Worm (Caenorhabditis elegans) whole organism, late embryonic: ENCODE results near the gene K04C2.5.

Experiments
- C08G9.2 ChIP-seq: sonication (generic microtip); optimal IDR thresholded peaks from 2 replicates; lab custom pipeline; 2016; ENCODE audit warnings: mild to moderate bottlenecking, missing genetic modification characterization, moderate library complexity, missing compliant biosample characterization
- C38D4.7 ChIP-seq: fragments of 200-800 bp; sonication (Bioruptor generic); optimal IDR thresholded peaks from 2 replicates; lab custom pipeline; 2018; ENCODE audit warnings: mild to moderate bottlenecking, missing genetic modification characterization, moderate library complexity, missing compliant biosample characterization
- ama-1 ChIP-seq: fragments of 150-350 bp; optimal IDR thresholded peaks from 2 replicates; lab custom pipeline; 2014
- ceh-34 ChIP-seq: sonication (generic microtip); optimal IDR thresholded peaks from 2 replicates; lab custom pipeline; 2016; ENCODE audit warnings: mild to moderate bottlenecking, missing genetic modification characterization, missing compliant biosample characterization
- dmd-4 ChIP-seq: sonication (generic microtip); optimal IDR thresholded peaks from 2 replicates; lab custom pipeline; 2016; ENCODE audit warnings: borderline replicate concordance, missing genetic modification characterization, missing compliant biosample characterization
- dve-1 ChIP-seq: sonication (generic microtip); optimal IDR thresholded peaks from 2 replicates; lab custom pipeline; 2017; ENCODE audit warnings: antibody characterized with exemption, mild to moderate bottlenecking, missing genetic modification characterization, missing compliant biosample characterization
- ets-4 ChIP-seq: sonication (generic microtip); optimal IDR thresholded peaks from 2 replicates; lab custom pipeline; 2016; ENCODE audit warnings: missing genetic modification characterization, missing compliant biosample characterization
- eyg-1 ChIP-seq: sonication (generic microtip); optimal IDR thresholded peaks from 2 replicates; lab custom pipeline; 2016; ENCODE audit warnings: missing genotype, missing genetic modification characterization, missing compliant biosample characterization
- madf-2 ChIP-seq: sonication (generic microtip); optimal IDR thresholded peaks from 2 replicates; lab custom pipeline; 2017; ENCODE audit warnings: missing genetic modification characterization, missing compliant biosample characterization
- ref-2 ChIP-seq: sonication (generic microtip); optimal IDR thresholded peaks from 2 replicates; lab custom pipeline; 2016; ENCODE audit warnings: missing genetic modification characterization, missing compliant biosample characterization
- ttx-3 ChIP-seq: sonication (generic microtip); optimal IDR thresholded peaks from 2 replicates; lab custom pipeline; 2016; ENCODE audit warnings: missing genetic modification reagents, missing genetic modification characterization, missing compliant biosample characterization
- unc-42 ChIP-seq: sonication (generic microtip); optimal IDR thresholded peaks from 2 replicates; lab custom pipeline; 2016; ENCODE audit warnings: missing genotype, missing genetic modification characterization, missing compliant biosample characterization
- zip-5 ChIP-seq: sonication (generic microtip); optimal IDR thresholded peaks from 2 replicates; lab custom pipeline; 2016; ENCODE audit warnings: missing genetic modification characterization, missing compliant biosample characterization
- ztf-16 ChIP-seq: sonication (generic microtip); optimal IDR thresholded peaks from 2 replicates; lab custom pipeline; 2017; ENCODE audit warnings: missing genetic modification characterization, missing compliant biosample characterization

- TF ChIP-seq madf-2 (tag; lab: Kevin White, UChicago) (no peak), C38D4.7 (GFP tag; lab: Kevin White, UChicago) (no peak), ceh-34 (no peak), ets-4 (no peak), unc-42 (peak; percentile 35), dve-1 (tag; lab: Kevin White, UChicago) (peak; percentile 24), ama-1 (lab: Kevin White, UChicago) (no peak), eyg-1 (tag; lab: Kevin White, UChicago) (no peak), ztf-16 (no peak), dmd-4 (tag; lab: Kevin White, UChicago) (no peak), ttx-3 (tag; lab: Kevin White, UChicago) (no peak), C08G9.2 (tag; lab: Kevin White, UChicago) (no peak), zip-5 (tag; lab: Kevin White, UChicago) (no peak), ref-2 (tag; lab: Kevin White, UChicago) (no peak)
Observed at ce11 chrIII:6897587-6898064, 6.2 kb upstream of the K04C2.5 start, which contains the start of gene T07E3.4.
